Worm (Caenorhabditis elegans) whole organism, late embryonic: ENCODE results near the gene nlp-56.

Experiments used
- hlh-30 ChIP-seq: sonication (generic microtip); optimal IDR thresholded peaks from 2 replicates; lab custom pipeline; 2017; ENCODE audit warnings: antibody characterized with exemption, missing genetic modification characterization, missing compliant biosample characterization; ENCODE audit not compliant: insufficient read depth
- pha-4 ChIP-seq: fragments of 150-350 bp; optimal IDR thresholded peaks from 2 replicates; lab custom pipeline; 2018; ENCODE audit warnings: missing biosample characterization, missing genetic modification reagents, missing genetic modification characterization

DNA sequence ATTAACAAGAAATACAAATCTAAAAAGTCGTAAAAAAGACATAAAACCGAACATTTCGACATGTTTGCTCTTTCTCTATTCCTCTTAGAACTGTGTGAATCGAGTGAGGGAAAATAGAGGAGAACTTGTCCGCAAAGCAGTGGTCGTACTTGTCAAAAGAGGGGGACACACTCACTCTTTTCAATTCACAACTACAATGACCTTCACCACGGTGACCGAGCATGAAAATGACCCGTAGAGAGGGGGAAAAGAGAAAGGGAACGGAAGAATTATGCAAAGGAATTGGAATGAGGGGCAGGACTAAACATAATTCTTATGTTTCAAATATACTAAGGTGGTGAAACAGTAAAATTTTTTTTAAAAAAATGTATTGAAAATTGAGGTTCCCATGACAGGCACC is 49.0 kb upstream of the nlp-56 start:
- TF ChIP-seq pha-4 (tag; lab: Kevin White, UChicago): no peak
- TF ChIP-seq hlh-30: no peak
